Fruit fly (Drosophila melanogaster): ENCODE data around the gene tos.

tos gene

dm6 chr2L:18694724-18695105, 12.8 kb upstream of the tos start (continued):
- TF ChIP-seq klu (GFP tag; IDR thresholded peaks at IDR 0.05) (no peak), NC2β (GFP tag; optimal IDR thresholded peaks at IDR 0.05) (peak; percentile 24), ara (GFP tag; IDR thresholded peaks at IDR 0.05) (peak; percentile 33; the same call in 1 of the 2 replicates), Antp (GFP tag; optimal IDR thresholded peaks at IDR 0.05) (no peak), chinmo (GFP tag; IDR thresholded peaks at IDR 0.05; ENCODE audit: partially characterized antibody) (no peak), CG7745 (tag; optimal IDR thresholded peaks at IDR 0.05) (no peak), HLHmδ (GFP tag; optimal IDR thresholded peaks at IDR 0.05) (no peak), zen2 (GFP tag; IDR thresholded peaks at IDR 0.05; ENCODE audit: partially characterized antibody) (no peak), tll (GFP tag; optimal IDR thresholded peaks at IDR 0.05) (no peak), bab2 (GFP tag; optimal IDR thresholded peaks at IDR 0.05) (peak; percentile 6), grn (GFP tag; optimal IDR thresholded peaks at IDR 0.05) (no peak), CG17829 (tag; optimal IDR thresholded peaks at IDR 0.05) (no peak), ab (GFP tag; optimal IDR thresholded peaks at IDR 0.05) (no peak), ssp (GFP tag; IDR thresholded peaks at IDR 0.05) (peak; percentile 30; the same call in 1 of the 2 replicates), CG31441 (GFP tag; IDR thresholded peaks at IDR 0.05) (no peak), run (tag; optimal IDR thresholded peaks at IDR 0.05) (no peak), HLH54F (GFP tag; optimal IDR thresholded peaks at IDR 0.05) (no peak), sob (GFP tag; IDR thresholded peaks at IDR 0.05) (peak; percentile 35), CG6813 (GFP tag; optimal IDR thresholded peaks at IDR 0.05) (no peak), Bgb (GFP tag; IDR thresholded peaks at IDR 0.05; ENCODE audit: partially characterized antibody) (no peak), ind (GFP tag; optimal IDR thresholded peaks at IDR 0.05) (peak; percentile 22), sc (optimal IDR thresholded peaks at IDR 0.05) (no peak), sc (GFP tag; optimal IDR thresholded peaks at IDR 0.05) (no peak), CG11504 (tag; optimal IDR thresholded peaks at IDR 0.05) (peak; percentile 61), stwl (tag; optimal IDR thresholded peaks at IDR 0.05) (no peak), ttk (GFP tag; IDR thresholded peaks at IDR 0.05) (peak; percentile 34; the same call in 1 of the 2 replicates), HmgZ (tag; optimal IDR thresholded peaks at IDR 0.05) (no peak), Asciz (GFP tag; optimal IDR thresholded peaks at IDR 0.05) (no peak), Jarid2 (GFP tag; optimal IDR thresholded peaks at IDR 0.05) (no peak), Hr39 (optimal IDR thresholded peaks at IDR 0.05) (no peak), chm (GFP tag; IDR thresholded peaks at IDR 0.05) (no peak), exex (tag; optimal IDR thresholded peaks at IDR 0.05) (no peak), Hr78 (GFP tag; optimal IDR thresholded peaks at IDR 0.05) (no peak), NFAT (GFP tag; IDR thresholded peaks at IDR 0.05) (no peak), slou (GFP tag; optimal IDR thresholded peaks at IDR 0.05) (no peak), CrebB (tag; optimal IDR thresholded peaks at IDR 0.05) (no peak), CG6654 (GFP tag; optimal IDR thresholded peaks at IDR 0.05) (no peak), nmo (GFP tag; optimal IDR thresholded peaks at IDR 0.05) (no peak), gsb (GFP tag; IDR thresholded peaks at IDR 0.05) (no peak), zfh2 (GFP tag; optimal IDR thresholded peaks at IDR 0.05) (no peak), Gsc (GFP tag; IDR thresholded peaks at IDR 0.05) (no peak), CG4730 (GFP tag; IDR thresholded peaks at IDR 0.05) (peak; percentile 14; the same call in 1 of the 2 replicates), CG12155 (GFP tag; optimal IDR thresholded peaks at IDR 0.05) (no peak), CG18011 (GFP tag; optimal IDR thresholded peaks at IDR 0.05) (no peak), Rfx (GFP tag; IDR thresholded peaks at IDR 0.05) (peak; percentile 80), Dll (GFP tag; IDR thresholded peaks at IDR 0.05; ENCODE audit: partially characterized antibody) (no peak), zen (tag; optimal IDR thresholded peaks at IDR 0.05) (no peak), CG11398 (GFP tag; optimal IDR thresholded peaks at IDR 0.05) (no peak), shn (GFP tag; optimal IDR thresholded peaks at IDR 0.05) (no peak), Dfd (GFP tag; optimal IDR thresholded peaks at IDR 0.05) (no peak), CG3065 (GFP tag; optimal IDR thresholded peaks at IDR 0.05) (no peak), pita (GFP tag; optimal IDR thresholded peaks at IDR 0.05) (no peak)

Measured in whole organism, embryonic.